Fruit fly (Drosophila melanogaster) whole organism, embryonic: ENCODE data around the gene Atx-1.

Experiments used
- BEAF-32 ChIP-seq: fragments of 200-800 bp; sonication (Bioruptor generic); optimal IDR thresholded peaks from 3 replicates; lab custom pipeline; 2017; ENCODE audit warnings: missing biosample characterization, missing genetic modification characterization, mild to moderate bottlenecking, moderate library complexity, missing genetic modification reagents
- CG10209 ChIP-seq: fragments of 200-800 bp; sonication (Bioruptor generic); optimal IDR thresholded peaks from 3 replicates; lab custom pipeline; 2017; ENCODE audit warnings: missing biosample characterization, mild to moderate bottlenecking, missing genetic modification characterization, missing genetic modification reagents
- CG1024 ChIP-seq: fragments of 200-800 bp; sonication (Bioruptor generic); IDR thresholded peaks from 2 replicates; pipeline ENCODE4 v1.3.6; 2022; ENCODE audit warnings: missing biosample characterization, missing genetic modification characterization
- CG12104 ChIP-seq: fragments of 200-800 bp; sonication (Bioruptor generic); optimal IDR thresholded peaks from 3 replicates; lab custom pipeline; 2016; ENCODE audit warnings: missing biosample characterization, missing genetic modification characterization
- CG13624 ChIP-seq: fragments of 200-800 bp; sonication (Bioruptor generic); optimal IDR thresholded peaks from 2 replicates; lab custom pipeline; 2016; ENCODE audit warnings: missing biosample characterization, missing genetic modification characterization
- CG15479 ChIP-seq: fragments of 200-800 bp; sonication (Bioruptor generic); optimal IDR thresholded peaks from 3 replicates; lab custom pipeline; 2019; ENCODE audit warnings: missing biosample characterization, mild to moderate bottlenecking, missing genetic modification characterization, moderate library complexity
- CG15601 ChIP-seq: fragments of 200-800 bp; sonication (Bioruptor generic); optimal IDR thresholded peaks from 3 replicates; lab custom pipeline; 2019; ENCODE audit warnings: missing biosample characterization, mild to moderate bottlenecking, missing genetic modification characterization, moderate library complexity
- CG17802 ChIP-seq: fragments of 200-800 bp; sonication (Bioruptor generic); optimal IDR thresholded peaks from 2 replicates; lab custom pipeline; 2018; ENCODE audit warnings: missing biosample characterization, mild to moderate bottlenecking, missing genetic modification characterization, moderate library complexity
- CG1792 ChIP-seq: fragments of 200-800 bp; sonication (Bioruptor generic); optimal IDR thresholded peaks from 2 replicates; lab custom pipeline; 2016; ENCODE audit warnings: missing biosample characterization, missing genetic modification characterization
- CG1832 ChIP-seq: fragments of 200-800 bp; sonication (Bioruptor generic); optimal IDR thresholded peaks from 2 replicates; lab custom pipeline; 2017; ENCODE audit warnings: missing biosample characterization, mild to moderate bottlenecking, missing genetic modification characterization, inconsistent platforms
- CG2712 ChIP-seq: fragments of 200-800 bp; optimal IDR thresholded peaks from 3 replicates; lab custom pipeline; 2019; ENCODE audit warnings: missing biosample characterization, mild to moderate bottlenecking, missing genetic modification characterization, moderate library complexity
- CG5245 ChIP-seq: fragments of 200-800 bp; sonication (Bioruptor generic); optimal IDR thresholded peaks from 3 replicates; lab custom pipeline; 2016; ENCODE audit warnings: missing biosample characterization, missing genetic modification characterization
- CG6272 ChIP-seq: fragments of 200-800 bp; sonication (Bioruptor generic); IDR thresholded peaks from 2 replicates; pipeline ENCODE4 v1.3.6; 2022; ENCODE audit warnings: missing biosample characterization, missing genetic modification characterization
- CG6854 ChIP-seq: fragments of 200-800 bp; sonication (Bioruptor generic); optimal IDR thresholded peaks from 3 replicates; lab custom pipeline; 2017; ENCODE audit warnings: missing biosample characterization, mild to moderate bottlenecking, missing genetic modification characterization
- CG7357 ChIP-seq: fragments of 200-800 bp; sonication (Bioruptor generic); IDR thresholded peaks from 3 replicates; pipeline ENCODE4 v1.3.6; 2022; ENCODE audit warnings: missing biosample characterization, missing genetic modification characterization
- CG7928 ChIP-seq: fragments of 200-800 bp; sonication (Bioruptor generic); optimal IDR thresholded peaks from 2 replicates; lab custom pipeline; 2017; ENCODE audit warnings: missing biosample characterization, mild to moderate bottlenecking, missing genetic modification characterization
- CkIIα-i1 ChIP-seq: fragments of 200-800 bp; sonication (Bioruptor generic); IDR thresholded peaks from 2 replicates; pipeline ENCODE4 v1.3.6; 2022; ENCODE audit warnings: missing biosample characterization, missing genetic modification characterization
- Ets65A ChIP-seq: fragments of 200-800 bp; sonication (Bioruptor generic); peaks from one replicate; lab custom pipeline; 2016; ENCODE audit warnings: missing biosample characterization, missing genetic modification characterization
- HLH4C ChIP-seq: fragments of 200-800 bp; sonication (Bioruptor generic); IDR thresholded peaks from 3 replicates; pipeline ENCODE4 v1.3.6; 2022; ENCODE audit warnings: missing biosample characterization, missing genetic modification characterization; ENCODE audit not compliant: partially characterized antibody
- Lhr ChIP-seq: fragments of 200-800 bp; sonication (Bioruptor generic); optimal IDR thresholded peaks from 3 replicates; lab custom pipeline; 2017; ENCODE audit warnings: mild to moderate bottlenecking, missing biosample characterization, missing genetic modification reagents, missing genetic modification characterization
- Lpt ChIP-seq: fragments of >200 bp; optimal IDR thresholded peaks from 2 replicates; lab custom pipeline; 2018; ENCODE audit warnings: missing biosample characterization, missing genetic modification characterization
- NC2β ChIP-seq: fragments of 200-800 bp; sonication (Bioruptor generic); optimal IDR thresholded peaks from 2 replicates; lab custom pipeline; 2016; ENCODE audit warnings: missing biosample characterization, missing genetic modification characterization
- Ptx1 ChIP-seq: fragments of 200-800 bp; sonication (Bioruptor generic); IDR thresholded peaks from 2 replicates; pipeline ENCODE4 v1.3.6; 2022; ENCODE audit warnings: missing biosample characterization, missing genetic modification characterization
- Ravus ChIP-seq: fragments of 200-800 bp; sonication (Bioruptor generic); IDR thresholded peaks from 2 replicates; pipeline ENCODE4 v1.3.6; 2022; ENCODE audit warnings: missing biosample characterization, missing genetic modification characterization
- Side ChIP-seq: fragments of 200-800 bp; sonication (Bioruptor generic); optimal IDR thresholded peaks from 2 replicates; lab custom pipeline; 2016; ENCODE audit warnings: missing biosample characterization, missing genetic modification characterization
- Sin3A ChIP-seq: fragments of >200 bp; optimal IDR thresholded peaks from 2 replicates; lab custom pipeline; 2018
- TFAM ChIP-seq: fragments of 200-800 bp; sonication (Bioruptor generic); optimal IDR thresholded peaks from 2 replicates; lab custom pipeline; 2017; ENCODE audit warnings: missing biosample characterization, missing genetic modification characterization, inconsistent platforms
- Usf ChIP-seq: fragments of 200-800 bp; sonication (Bioruptor generic); optimal IDR thresholded peaks from 2 replicates; lab custom pipeline; 2017; ENCODE audit warnings: missing genotype, missing biosample characterization, missing genetic modification characterization
- ara ChIP-seq: fragments of 200-800 bp; sonication (Bioruptor generic); IDR thresholded peaks from 2 replicates; pipeline ENCODE4 v1.3.6; 2022; ENCODE audit warnings: missing biosample characterization, missing genetic modification characterization
- az2 ChIP-seq: fragments of 200-800 bp; sonication (Bioruptor generic); optimal IDR thresholded peaks from 3 replicates; lab custom pipeline; 2016; ENCODE audit warnings: missing biosample characterization, missing genetic modification characterization
- cad ChIP-seq: fragments of >200 bp; optimal IDR thresholded peaks from 2 replicates; lab custom pipeline; 2017; ENCODE audit warnings: missing biosample characterization, missing genetic modification characterization
- chif ChIP-seq, 2 experiments: fragments of 200-800 bp; sonication (Bioruptor generic); optimal IDR thresholded peaks; 3 replicates each; lab custom pipeline; 2016; ENCODE audit warnings: missing biosample characterization in 2 of 2, missing genetic modification characterization in 2 of 2
- ci ChIP-seq: fragments of 200-800 bp; sonication (Bioruptor generic); IDR thresholded peaks from 3 replicates; pipeline ENCODE4 v1.3.6; 2022; ENCODE audit warnings: missing biosample characterization, missing genetic modification characterization
- dmrt11E ChIP-seq: fragments of 200-800 bp; sonication (Bioruptor generic); optimal IDR thresholded peaks from 3 replicates; lab custom pipeline; 2018; ENCODE audit warnings: missing biosample characterization, mild to moderate bottlenecking, missing genetic modification characterization, moderate library complexity
- dmrt99B ChIP-seq: fragments of 200-800 bp; sonication (Bioruptor generic); optimal IDR thresholded peaks from 2 replicates; lab custom pipeline; 2018; ENCODE audit warnings: missing biosample characterization, mild to moderate bottlenecking, missing genetic modification characterization, moderate library complexity
- emc ChIP-seq: fragments of 200-800 bp; sonication (Bioruptor generic); optimal IDR thresholded peaks from 2 replicates; lab custom pipeline; 2016; ENCODE audit warnings: missing biosample characterization, missing genetic modification characterization
- ems ChIP-seq: fragments of 200-800 bp; sonication (Bioruptor generic); optimal IDR thresholded peaks from 3 replicates; lab custom pipeline; 2016; ENCODE audit warnings: missing biosample characterization, missing genetic modification characterization
- eve ChIP-seq, 2 experiments: fragments of >200 bp; optimal IDR thresholded peaks; 2 replicates each; lab custom pipeline; 2017; ENCODE audit warnings: missing biosample characterization in 2 of 2, missing genetic modification characterization in 2 of 2
- gcm ChIP-seq: fragments of 200-800 bp; sonication (Bioruptor generic); optimal IDR thresholded peaks from 2 replicates; lab custom pipeline; 2019; ENCODE audit warnings: missing biosample characterization, mild to moderate bottlenecking, missing genetic modification characterization, moderate library complexity
- gfzf ChIP-seq: fragments of 200-800 bp; sonication (Bioruptor generic); optimal IDR thresholded peaks from 2 replicates; lab custom pipeline; 2016; ENCODE audit warnings: missing biosample characterization, mild to moderate bottlenecking, missing genetic modification characterization, moderate library complexity
- grau ChIP-seq: fragments of 200-800 bp; optimal IDR thresholded peaks from 3 replicates; lab custom pipeline; 2019; ENCODE audit warnings: missing biosample characterization, mild to moderate bottlenecking, missing genetic modification characterization, moderate library complexity
- mirr ChIP-seq: fragments of 200-800 bp; sonication (Bioruptor generic); optimal IDR thresholded peaks from 3 replicates; lab custom pipeline; 2018; ENCODE audit warnings: missing biosample characterization, mild to moderate bottlenecking, missing genetic modification characterization
- rib ChIP-seq: fragments of 200-800 bp; sonication (Bioruptor generic); IDR thresholded peaks from 2 replicates; pipeline ENCODE4 v1.3.6; 2022; ENCODE audit warnings: missing biosample characterization, missing genetic modification characterization
- row ChIP-seq: fragments of 200-800 bp; sonication (Bioruptor generic); IDR thresholded peaks from 3 replicates; pipeline ENCODE4 v1.3.6; 2022; ENCODE audit warnings: missing biosample characterization, missing genetic modification characterization
- run ChIP-seq: fragments of 200-800 bp; sonication (Bioruptor generic); optimal IDR thresholded peaks from 3 replicates; lab custom pipeline; 2018; ENCODE audit warnings: missing biosample characterization, mild to moderate bottlenecking, missing genetic modification characterization
- slou ChIP-seq: fragments of 200-800 bp; sonication (Bioruptor generic); optimal IDR thresholded peaks from 3 replicates; lab custom pipeline; 2016; ENCODE audit warnings: missing biosample characterization, missing genetic modification characterization
- sob ChIP-seq: fragments of 200-800 bp; sonication (Bioruptor generic); IDR thresholded peaks from 2 replicates; pipeline ENCODE4 v1.3.6; 2022; ENCODE audit warnings: missing biosample characterization, missing genetic modification characterization
- tgo ChIP-seq: fragments of 200-800 bp; sonication (Bioruptor generic); IDR thresholded peaks from 3 replicates; pipeline ENCODE4 v1.3.6; 2022; ENCODE audit warnings: missing biosample characterization, missing genetic modification characterization
- tna ChIP-seq: fragments of 200-800 bp; sonication (Bioruptor generic); IDR thresholded peaks from 2 replicates; pipeline ENCODE4 v1.3.6; 2022; ENCODE audit warnings: missing biosample characterization, missing genetic modification characterization; ENCODE audit not compliant: partially characterized antibody
- trh ChIP-seq: fragments of 200-800 bp; sonication (Bioruptor generic); optimal IDR thresholded peaks from 2 replicates; lab custom pipeline; 2016; ENCODE audit warnings: missing biosample characterization, missing genetic modification characterization
- unpg ChIP-seq: fragments of 200-800 bp; sonication (Bioruptor generic); optimal IDR thresholded peaks from 3 replicates; lab custom pipeline; 2018; ENCODE audit warnings: missing biosample characterization, mild to moderate bottlenecking, missing genetic modification characterization, moderate library complexity
- usp ChIP-seq: fragments of >200 bp; optimal IDR thresholded peaks from 2 replicates; lab custom pipeline; 2017; ENCODE audit warnings: missing biosample characterization, missing genetic modification characterization
- vfl ChIP-seq: fragments of 200-800 bp; sonication (Bioruptor generic); optimal IDR thresholded peaks from 2 replicates; lab custom pipeline; 2016; ENCODE audit warnings: missing biosample characterization, missing genetic modification characterization
- yki ChIP-seq: fragments of >200 bp; optimal IDR thresholded peaks from 3 replicates; lab custom pipeline; 2018

Gene Atx-1

DNA sequence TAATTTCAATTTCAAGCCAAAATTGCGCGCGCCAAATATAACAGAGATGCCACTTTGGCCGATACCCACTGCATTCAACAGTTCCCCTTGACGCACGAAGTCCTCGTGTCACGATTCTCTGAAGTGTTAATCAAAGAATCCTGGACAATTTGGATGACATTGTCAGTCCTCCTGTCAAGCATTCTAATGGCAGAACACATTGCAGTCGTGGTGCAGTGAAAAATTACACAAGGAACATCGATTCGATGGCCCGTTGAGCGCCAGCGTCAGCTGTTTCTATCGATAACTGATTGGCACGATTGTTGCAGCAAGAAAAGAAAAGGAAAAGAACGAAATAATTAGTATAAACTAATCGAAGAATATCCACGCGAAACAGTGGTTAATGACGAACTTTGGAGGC is 1.2 kb downstream of the Atx-1 start, which contains the start of gene nonC (continued):
- TF ChIP-seq CG12104 (no peak), vfl (no peak), HLH4C (peak; percentile 90), ci (GFP tag; lab: Robert Waterston, UW) (no peak), CG6854 (no peak), CG7357 (GFP tag; lab: Robert Waterston, UW) (no peak), CG2712 (tag; lab: Kevin White, UChicago) (no peak), slou (GFP tag; lab: Kevin White, UChicago) (no peak), TFAM (GFP tag; lab: Kevin White, UChicago) (no peak), yki (lab: Kevin White, UChicago) (no peak), CG15601 (no peak), CG10209 (GFP tag; lab: Kevin White, UChicago) (no peak), Lpt (GFP tag; lab: Kevin White, UChicago) (no peak), unpg (GFP tag; lab: Kevin White, UChicago) (no peak), ara (GFP tag; lab: Robert Waterston, UW) (no peak), CG5245 (GFP tag; lab: Kevin White, UChicago) (no peak), dmrt99B (no peak), az2 (no peak), CG7928 (no peak), tgo (GFP tag; lab: Robert Waterston, UW) (no peak), CG15479 (GFP tag; lab: Kevin White, UChicago) (no peak), tna (GFP tag; lab: Robert Waterston, UW) (peak; percentile 84), CkIIα-i1 (GFP tag; lab: Robert Waterston, UW) (no peak), Ptx1 (GFP tag; lab: Robert Waterston, UW) (no peak), CG6272 (GFP tag; lab: Robert Waterston, UW) (no peak), grau (no peak), Sin3A (peak; percentile 85), BEAF-32 (GFP tag; lab: Kevin White, UChicago) (peak; percentile 90), Usf (GFP tag; lab: Kevin White, UChicago) (no peak), gcm (GFP tag; lab: Kevin White, UChicago) (no peak), run (no peak), gfzf (peak; percentile 51), CG1024 (GFP tag; lab: Robert Waterston, UW) (no peak), CG17802 (tag; lab: Kevin White, UChicago) (peak; percentile 4), dmrt11E (tag; lab: Kevin White, UChicago) (no peak), ems (GFP tag; lab: Kevin White, UChicago) (no peak), eve (GFP tag; optimal IDR thresholded peaks at IDR 0.05; lab: Kevin White, UChicago) (no peak), Lhr (GFP tag; lab: Kevin White, UChicago) (no peak), usp (GFP tag; lab: Kevin White, UChicago) (no peak), emc (GFP tag; lab: Kevin White, UChicago) (no peak), rib (GFP tag; lab: Robert Waterston, UW) (no peak), mirr (no peak), Ets65A (GFP tag; lab: Kevin White, UChicago) (no peak), sob (GFP tag; lab: Robert Waterston, UW) (no peak), CG1832 (GFP tag; lab: Kevin White, UChicago) (no peak), Side (no peak), row (GFP tag; lab: Robert Waterston, UW) (peak; percentile 56), trh (GFP tag; lab: Kevin White, UChicago) (no peak), chif (GFP tag; optimal IDR thresholded peaks at IDR 0.05; lab: Kevin White, UChicago) (no peak), CG13624 (GFP tag; lab: Kevin White, UChicago) (no peak), CG1792 (GFP tag; lab: Kevin White, UChicago) (no peak), cad (GFP tag; lab: Kevin White, UChicago) (no peak), Ravus (GFP tag; lab: Robert Waterston, UW) (no peak), NC2β (GFP tag; lab: Kevin White, UChicago) (no peak)
